Worm (Caenorhabditis elegans) whole organism, young adult: Measurements from ENCODE around the gene hrg-2.

Source experiments
- B0035.1 ChIP-seq: sonication (generic microtip); optimal IDR thresholded peaks from 2 replicates; lab custom pipeline; 2016; ENCODE audit warnings: missing genetic modification characterization, mild to moderate bottlenecking, missing compliant biosample characterization, missing genotype, missing genetic modification reagents
- B0336.3 ChIP-seq: fragments of 200-800 bp; sonication (Bioruptor generic); IDR thresholded peaks from 2 replicates; pipeline ENCODE4 v1.3.6; 2022; ENCODE audit warnings: missing genetic modification characterization, missing compliant biosample characterization
- C17E4.6 ChIP-seq: fragments of 200-800 bp; sonication (Bioruptor generic); IDR thresholded peaks from 2 replicates; pipeline ENCODE4 v1.3.6; 2022; ENCODE audit warnings: missing genetic modification reagents, missing genetic modification characterization, missing compliant biosample characterization
- F10E7.11 ChIP-seq: sonication (generic microtip); optimal IDR thresholded peaks from 2 replicates; lab custom pipeline; 2017; ENCODE audit warnings: mild to moderate bottlenecking, missing genetic modification characterization, moderate library complexity, missing compliant biosample characterization
- F33H1.4 ChIP-seq: fragments of 200-800 bp; sonication (Bioruptor generic); IDR thresholded peaks from 2 replicates; pipeline ENCODE4 v1.3.6; 2022; ENCODE audit warnings: missing genetic modification reagents, missing genetic modification characterization, missing compliant biosample characterization
- K11D2.4 ChIP-seq: fragments of 200-800 bp; sonication (Bioruptor generic); IDR thresholded peaks from 2 replicates; pipeline ENCODE4 v1.3.6; 2022; ENCODE audit warnings: missing genetic modification reagents, missing genetic modification characterization, missing compliant biosample characterization
- Y53G8AR.9 ChIP-seq: fragments of 200-800 bp; sonication (Bioruptor generic); conservative IDR thresholded peaks from 2 replicates; pipeline ENCODE4 v1.3.6; 2022; ENCODE audit warnings: missing genetic modification reagents, missing genetic modification characterization, missing compliant biosample characterization
- Y67H2A.10 ChIP-seq: fragments of 200-800 bp; sonication (Bioruptor generic); conservative IDR thresholded peaks from 2 replicates; pipeline ENCODE4 v1.3.6; 2022; ENCODE audit warnings: missing genetic modification reagents, missing genetic modification characterization, missing compliant biosample characterization
- akir-1 ChIP-seq: fragments of 200-800 bp; sonication (Bioruptor generic); optimal IDR thresholded peaks from 2 replicates; lab custom pipeline; 2018; ENCODE audit warnings: mild to moderate bottlenecking, missing genetic modification characterization, moderate library complexity, missing compliant biosample characterization
- ama-1 ChIP-seq, 3 experiments: fragments of 150-350 bp in 1 of 3; sonication (generic microtip) in 2 of 3; optimal IDR thresholded peaks; 2 replicates each; lab custom pipeline; 2014 to 2018; ENCODE audit warnings: missing biosample characterization in 2 of 3, missing genetic modification characterization in 2 of 3, missing genetic modification reagents in 2 of 3
- aptf-2 ChIP-seq: fragments of 200-800 bp; sonication (Bioruptor generic); conservative IDR thresholded peaks from 2 replicates; pipeline ENCODE4 v1.3.6; 2022; ENCODE audit warnings: missing genetic modification reagents, missing genetic modification characterization, missing compliant biosample characterization
- cebp-1 ChIP-seq, 2 experiments: fragments of 200-800 bp in 1 of 2; sonication (Bioruptor generic) in 1 of 2; sonication (generic microtip) in 1 of 2; IDR thresholded peaks in 1 of 2; optimal IDR thresholded peaks in 1 of 2; 2 replicates each; pipeline versions ENCODE4 v1.3.6 to Lab custom; 2017 to 2022; ENCODE audit warnings: missing compliant biosample characterization in 2 of 2, missing genetic modification characterization in 2 of 2, mild to moderate bottlenecking in 1 of 2, missing genetic modification reagents in 1 of 2, moderate library complexity in 1 of 2
- ceh-58 ChIP-seq: fragments of 200-800 bp; sonication (Bioruptor generic); IDR thresholded peaks from 2 replicates; pipeline ENCODE4 v1.3.6; 2022; ENCODE audit warnings: missing genetic modification characterization, missing compliant biosample characterization
- ceh-79 ChIP-seq: sonication (generic microtip); optimal IDR thresholded peaks from 2 replicates; lab custom pipeline; 2017; ENCODE audit warnings: mild to moderate bottlenecking, missing genetic modification characterization, missing compliant biosample characterization
- hlh-26 ChIP-seq: fragments of 200-800 bp; sonication (Bioruptor generic); conservative IDR thresholded peaks from 2 replicates; pipeline ENCODE4 v1.3.6; 2022; ENCODE audit warnings: missing genetic modification reagents, missing genetic modification characterization, missing compliant biosample characterization
- hmg-20 ChIP-seq: fragments of 200-800 bp; sonication (Bioruptor generic); IDR thresholded peaks from 2 replicates; pipeline ENCODE4 v1.3.6; 2022; ENCODE audit warnings: missing genetic modification reagents, missing genetic modification characterization, missing compliant biosample characterization
- let-526 ChIP-seq: fragments of 200-800 bp; sonication (Bioruptor generic); IDR thresholded peaks from 2 replicates; pipeline ENCODE4 v1.3.6; 2022; ENCODE audit warnings: missing genetic modification reagents, missing genetic modification characterization, missing compliant biosample characterization
- lin-35 ChIP-seq, 3 experiments: fragments of 150-350 bp in 2 of 3; sonication (generic microtip) in 1 of 3; optimal IDR thresholded peaks; 2 replicates each; lab custom pipeline; 2014 to 2018; ENCODE audit warnings: missing biosample characterization in 3 of 3, missing genetic modification characterization in 3 of 3, missing genetic modification reagents in 3 of 3
- lin-54 ChIP-seq: fragments of 200-800 bp; sonication (Bioruptor generic); optimal IDR thresholded peaks from 2 replicates; lab custom pipeline; 2018; ENCODE audit warnings: mild to moderate bottlenecking, missing genetic modification characterization, missing compliant biosample characterization
- lir-1 ChIP-seq: fragments of 200-800 bp; sonication (Bioruptor generic); conservative IDR thresholded peaks from 2 replicates; pipeline ENCODE4 v1.3.6; 2022; ENCODE audit warnings: missing genetic modification reagents, missing genetic modification characterization, missing compliant biosample characterization
- lsy-27 ChIP-seq: sonication (generic microtip); optimal IDR thresholded peaks from 2 replicates; lab custom pipeline; 2017; ENCODE audit warnings: missing genetic modification characterization, mild to moderate bottlenecking, missing compliant biosample characterization, antibody characterized with exemption, missing genotype, borderline replicate concordance; ENCODE audit not compliant: insufficient read depth
- nfya-2 ChIP-seq: fragments of 200-800 bp; sonication (Bioruptor generic); IDR thresholded peaks from 2 replicates; pipeline ENCODE4 v1.3.6; 2022; ENCODE audit warnings: missing genetic modification reagents, missing genetic modification characterization, missing compliant biosample characterization
- nhr-80 ChIP-seq: sonication (generic microtip); optimal IDR thresholded peaks from 2 replicates; lab custom pipeline; 2016; ENCODE audit warnings: missing genetic modification characterization, missing compliant biosample characterization
- nhr-90 ChIP-seq: sonication (generic microtip); optimal IDR thresholded peaks from 2 replicates; lab custom pipeline; 2016; ENCODE audit warnings: missing genotype, mild to moderate bottlenecking, missing genetic modification characterization, missing compliant biosample characterization
- sdz-38 ChIP-seq: sonication (generic microtip); optimal IDR thresholded peaks from 2 replicates; lab custom pipeline; 2016; ENCODE audit warnings: missing genotype, missing genetic modification characterization, missing compliant biosample characterization
- sea-2 ChIP-seq: fragments of 200-800 bp; sonication (Bioruptor generic); IDR thresholded peaks from 2 replicates; pipeline ENCODE4 v1.3.6; 2022; ENCODE audit warnings: missing genetic modification characterization, missing compliant biosample characterization
- snpc-4 ChIP-seq, 5 experiments: fragments of 150-350 bp in 1 of 5; sonication (generic microtip) in 4 of 5; optimal IDR thresholded peaks; 2 replicates each; lab custom pipeline; 2014 to 2018; ENCODE audit warnings: missing genetic modification characterization in 5 of 5, missing biosample characterization in 3 of 5, antibody characterized with exemption in 2 of 5, mild to moderate bottlenecking in 2 of 5, missing compliant biosample characterization in 2 of 5, missing genotype in 2 of 5, moderate library complexity in 2 of 5, missing genetic modification reagents in 1 of 5
- unc-62 ChIP-seq: fragments of 150-350 bp; optimal IDR thresholded peaks from 2 replicates; lab custom pipeline; 2014; ENCODE audit warnings: missing biosample characterization, missing genetic modification reagents, missing genetic modification characterization
- ztf-25 ChIP-seq: fragments of 200-800 bp; sonication (Bioruptor generic); IDR thresholded peaks from 2 replicates; pipeline ENCODE4 v1.3.6; 2022; ENCODE audit warnings: missing genetic modification reagents, missing genetic modification characterization, missing compliant biosample characterization

hrg-2 gene

DNA sequence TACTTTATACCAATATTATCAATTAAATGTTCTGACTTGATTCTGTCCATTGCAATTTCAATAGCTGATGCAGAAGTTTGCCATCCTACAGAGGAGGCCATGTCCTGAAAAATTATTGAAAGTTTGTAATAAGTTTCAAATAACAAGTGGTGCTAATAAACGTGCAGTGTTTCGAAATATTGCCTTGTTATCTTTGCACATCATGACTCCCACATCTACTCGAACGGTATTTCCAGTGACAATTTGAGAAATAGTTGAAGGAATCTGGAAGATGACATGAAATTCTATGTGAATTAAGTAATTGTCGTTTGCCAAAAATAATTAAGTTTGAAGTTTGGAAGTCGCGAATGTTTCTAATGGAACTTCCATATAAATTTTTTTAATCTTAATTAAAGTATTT is 40.9 kb downstream of the hrg-2 start, which contains the start of gene gcy-13:
Gene gcy-13, minus strand, starts transcription at position 101 of the 400 bp plus-strand sequence.
- TF ChIP-seq ceh-58 (GFP tag; lab: Robert Waterston, UW), result no peak
- TF ChIP-seq akir-1 (GFP tag; lab: Kevin White, UChicago), result no peak
- TF ChIP-seq B0336.3, result no peak
- no peak for TF ChIP-seq ztf-25 (GFP tag; lab: Robert Waterston, UW)
- no peak for TF ChIP-seq hmg-20
- TF ChIP-seq sdz-38, result no peak
- no peak for TF ChIP-seq sea-2 (GFP tag; lab: Robert Waterston, UW)
- TF ChIP-seq ceh-79, result no peak
- no peak for TF ChIP-seq C17E4.6
- no peak for TF ChIP-seq F10E7.11 (tag; lab: Kevin White, UChicago)

DNA sequence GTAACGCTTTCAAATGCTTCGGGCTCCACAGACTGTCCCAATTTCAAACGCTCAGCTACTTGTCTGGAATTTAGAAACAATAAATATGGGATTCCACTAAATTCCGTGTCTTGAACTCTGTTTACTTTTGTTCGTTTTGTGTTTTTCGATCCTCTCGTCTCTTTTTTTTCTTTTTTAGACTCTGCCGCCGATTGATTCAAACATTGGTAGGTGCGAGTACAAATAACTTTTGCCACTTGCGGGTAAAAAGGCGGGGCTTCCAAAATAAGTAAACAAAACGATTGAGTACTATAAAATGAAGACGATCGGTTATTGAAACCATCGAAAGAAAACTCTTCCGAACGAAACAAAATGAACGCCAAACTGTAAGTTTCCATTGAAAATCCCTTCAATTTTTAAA is 45.2 kb downstream of the hrg-2 start, which contains the start of gene fipr-2:
Gene fipr-2, plus strand, starts transcription at position 245 of the 400 bp plus-strand sequence.
- TF ChIP-seq F33H1.4 (GFP tag; lab: Robert Waterston, UW) (no peak), lin-35 (GFP tag; optimal IDR thresholded peaks at IDR 0.05; lab: Kevin White, UChicago) (no peak), lsy-27 (tag; lab: Kevin White, UChicago) (no peak), Y53G8AR.9 (GFP tag; lab: Robert Waterston, UW) (no peak), ama-1 (optimal IDR thresholded peaks at IDR 0.05; lab: Kevin White, UChicago) (no peak), ama-1 (GFP tag; optimal IDR thresholded peaks at IDR 0.05; lab: Kevin White, UChicago) (no peak), nhr-80 (tag; lab: Kevin White, UChicago) (no peak), Y67H2A.10 (GFP tag; lab: Robert Waterston, UW) (no peak), lin-54 (GFP tag; lab: Kevin White, UChicago) (no peak), snpc-4 (GFP tag; optimal IDR thresholded peaks at IDR 0.05; lab: Kevin White, UChicago) (no peak), snpc-4 (tag; optimal IDR thresholded peaks at IDR 0.05; lab: Kevin White, UChicago) (no peak), B0336.3 (no peak), F10E7.11 (tag; lab: Kevin White, UChicago) (no peak), nfya-2 (GFP tag; lab: Robert Waterston, UW) (no peak)

DNA sequence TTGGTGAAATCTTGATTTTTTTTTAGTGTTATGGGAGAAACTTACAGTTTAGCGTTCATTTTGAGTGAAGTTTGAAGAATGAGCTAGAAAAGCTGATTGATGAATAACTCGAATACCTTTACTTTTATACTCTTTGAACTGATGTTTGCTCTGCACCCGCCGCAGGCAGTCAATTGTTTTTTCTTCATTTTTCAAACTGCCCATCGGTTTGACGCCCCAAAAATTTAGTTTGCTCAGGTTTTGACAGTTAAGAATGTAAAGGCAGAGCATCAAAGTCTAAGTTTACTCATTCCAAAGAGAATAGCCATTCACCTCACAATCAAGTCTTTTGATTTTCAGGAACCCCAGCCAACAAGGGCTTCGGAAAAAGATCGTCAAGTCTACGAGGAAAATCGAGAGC is 48.7 kb downstream of the hrg-2 start, which contains the start of gene fipr-1:
Gene fipr-1, minus strand, starts transcription at position 101 of the 400 bp plus-strand sequence.
- TF ChIP-seq unc-62 (no peak), hlh-26 (GFP tag; lab: Robert Waterston, UW) (no peak), cebp-1 (GFP tag; IDR thresholded peaks at IDR 0.05; lab: Robert Waterston, UW) (no peak), cebp-1 (tag; optimal IDR thresholded peaks at IDR 0.05; lab: Kevin White, UChicago) (no peak), ceh-79 (no peak), lir-1 (no peak), K11D2.4 (no peak), nhr-90 (no peak), B0035.1 (tag; lab: Kevin White, UChicago) (no peak), let-526 (GFP tag; lab: Robert Waterston, UW) (no peak), aptf-2 (GFP tag; lab: Robert Waterston, UW) (no peak)
- TF ChIP-seq, all 124 proteins: peak for 0
